Worm (Caenorhabditis elegans): ENCODE measurements around the gene C49F8.14.

ce11 chrX:13358573-13358972 is 18.2 kb downstream of the C49F8.14 start:
- no peak for TF ChIP-seq W03F9.2 (tag; optimal IDR thresholded peaks at IDR 0.05)
- no peak for TF ChIP-seq him-1 (tag; optimal IDR thresholded peaks at IDR 0.05)
